Fruit fly (Drosophila melanogaster) whole organism, prepupa: ENCODE data around the gene CG13813.
A peak's percentile ranks its signal among the peaks of the same experiment; 100 is the strongest.

Experiments used
- CG10631 ChIP-seq: fragments of 200-800 bp; sonication (Bioruptor generic); optimal IDR thresholded peaks from 2 replicates; lab custom pipeline; 2016; ENCODE audit warnings: missing biosample characterization, missing genetic modification characterization
- CG10669 ChIP-seq: fragments of 200-800 bp; sonication (Bioruptor generic); optimal IDR thresholded peaks from 3 replicates; lab custom pipeline; 2018; ENCODE audit warnings: missing biosample characterization, mild to moderate bottlenecking, missing genetic modification characterization, moderate library complexity
- CG11762 ChIP-seq: fragments of 200-800 bp; sonication (Bioruptor generic); optimal IDR thresholded peaks from 3 replicates; lab custom pipeline; 2016; ENCODE audit warnings: missing biosample characterization, missing genetic modification characterization; ENCODE audit not compliant: insufficient read depth
- CG1621 ChIP-seq: fragments of 200-800 bp; sonication (Bioruptor generic); optimal IDR thresholded peaks from 3 replicates; lab custom pipeline; 2018; ENCODE audit warnings: missing biosample characterization, mild to moderate bottlenecking, missing genetic modification characterization
- CG3032 ChIP-seq: fragments of 200-800 bp; optimal IDR thresholded peaks from 2 replicates; lab custom pipeline; 2019; ENCODE audit warnings: missing biosample characterization, mild to moderate bottlenecking, missing genetic modification characterization, moderate library complexity
- CG31627 ChIP-seq: fragments of 200-800 bp; sonication (Bioruptor generic); optimal IDR thresholded peaks from 3 replicates; lab custom pipeline; 2016; ENCODE audit warnings: missing biosample characterization, missing genetic modification characterization
- CG32006 ChIP-seq: fragments of 200-800 bp; sonication (Bioruptor generic); optimal IDR thresholded peaks from 3 replicates; lab custom pipeline; 2017; ENCODE audit warnings: missing biosample characterization, mild to moderate bottlenecking, missing genetic modification characterization
- CG34406 ChIP-seq: fragments of 200-800 bp; sonication (Bioruptor generic); optimal IDR thresholded peaks from 3 replicates; lab custom pipeline; 2016; ENCODE audit warnings: missing biosample characterization, missing genetic modification characterization
- CG3919 ChIP-seq: fragments of 200-800 bp; sonication (Bioruptor generic); optimal IDR thresholded peaks from 3 replicates; lab custom pipeline; 2016; ENCODE audit warnings: missing biosample characterization, missing genetic modification characterization
- CG4318 ChIP-seq: fragments of 200-800 bp; sonication (Bioruptor generic); optimal IDR thresholded peaks from 3 replicates; lab custom pipeline; 2017; ENCODE audit warnings: missing biosample characterization, mild to moderate bottlenecking, missing genetic modification characterization
- CG6163 ChIP-seq: fragments of 200-800 bp; sonication (Bioruptor generic); IDR thresholded peaks from 3 replicates; pipeline ENCODE4 v1.3.6; 2022; ENCODE audit warnings: missing biosample characterization, missing genetic modification characterization
- CG6276 ChIP-seq: fragments of 200-800 bp; sonication (Bioruptor generic); optimal IDR thresholded peaks from 2 replicates; lab custom pipeline; 2017; ENCODE audit warnings: missing biosample characterization, mild to moderate bottlenecking, missing genetic modification characterization
- CG6792 ChIP-seq: fragments of 200-800 bp; sonication (Bioruptor generic); optimal IDR thresholded peaks from 3 replicates; lab custom pipeline; 2016; ENCODE audit warnings: missing biosample characterization, missing genetic modification characterization
- CG6808 ChIP-seq: fragments of 200-800 bp; sonication (Bioruptor generic); optimal IDR thresholded peaks from 3 replicates; lab custom pipeline; 2017; ENCODE audit warnings: missing biosample characterization, missing genetic modification characterization, mild to moderate bottlenecking, moderate library complexity, missing genetic modification reagents
- CG6854 ChIP-seq: fragments of 200-800 bp; sonication (Bioruptor generic); optimal IDR thresholded peaks from 2 replicates; lab custom pipeline; 2017; ENCODE audit warnings: missing biosample characterization, mild to moderate bottlenecking, missing genetic modification characterization
- CG8119 ChIP-seq: fragments of 200-800 bp; sonication (Bioruptor generic); IDR thresholded peaks from 3 replicates; pipeline ENCODE4 v1.3.6; 2022; ENCODE audit warnings: missing biosample characterization, missing genetic modification characterization
- CG8319 ChIP-seq: fragments of 200-800 bp; sonication (Bioruptor generic); optimal IDR thresholded peaks from 3 replicates; lab custom pipeline; 2016; ENCODE audit warnings: missing biosample characterization, missing genetic modification characterization
- CG8632 ChIP-seq: fragments of 200-800 bp; sonication (Bioruptor generic); optimal IDR thresholded peaks from 3 replicates; lab custom pipeline; 2016; ENCODE audit warnings: missing biosample characterization, missing genetic modification characterization
- Eip75B ChIP-seq: fragments of 200-800 bp; sonication (Bioruptor generic); optimal IDR thresholded peaks from 3 replicates; lab custom pipeline; 2016; ENCODE audit warnings: missing biosample characterization, missing genetic modification characterization
- Eip93F ChIP-seq: fragments of 200-800 bp; sonication (Bioruptor generic); optimal IDR thresholded peaks from 2 replicates; lab custom pipeline; 2016; ENCODE audit warnings: missing biosample characterization, mild to moderate bottlenecking, missing genetic modification characterization
- Ets21C ChIP-seq: fragments of 200-800 bp; sonication (Bioruptor generic); optimal IDR thresholded peaks from 3 replicates; lab custom pipeline; 2016; ENCODE audit warnings: missing biosample characterization, missing genetic modification characterization
- Ets96B ChIP-seq: fragments of 200-800 bp; optimal IDR thresholded peaks from 2 replicates; lab custom pipeline; 2019; ENCODE audit warnings: missing biosample characterization, mild to moderate bottlenecking, missing genetic modification characterization, moderate library complexity
- Gug ChIP-seq: fragments of 200-800 bp; sonication (Bioruptor generic); IDR thresholded peaks from 2 replicates; pipeline ENCODE4 v1.3.6; 2022; ENCODE audit warnings: missing biosample characterization, missing genetic modification characterization
- Hr38 ChIP-seq: sonication (Bioruptor generic); optimal IDR thresholded peaks from 2 replicates; lab custom pipeline; 2016; ENCODE audit warnings: missing biosample characterization, missing genetic modification characterization
- Hr39 ChIP-seq: fragments of 200-800 bp; sonication (Bioruptor generic); optimal IDR thresholded peaks from 2 replicates; lab custom pipeline; 2016; ENCODE audit warnings: missing biosample characterization, missing genetic modification characterization
- Hr4 ChIP-seq: fragments of 200-800 bp; sonication (Bioruptor generic); optimal IDR thresholded peaks from 3 replicates; lab custom pipeline; 2016; ENCODE audit warnings: missing biosample characterization, missing genetic modification characterization
- Lpt ChIP-seq: fragments of 200-800 bp; sonication (Bioruptor generic); optimal IDR thresholded peaks from 3 replicates; lab custom pipeline; 2016; ENCODE audit warnings: missing biosample characterization, missing genetic modification characterization
- Met ChIP-seq: fragments of 200-800 bp; sonication (Bioruptor generic); optimal IDR thresholded peaks from 3 replicates; lab custom pipeline; 2016; ENCODE audit warnings: missing biosample characterization, missing genetic modification characterization
- OdsH ChIP-seq: fragments of 200-800 bp; sonication (Bioruptor generic); optimal IDR thresholded peaks from 3 replicates; lab custom pipeline; 2016; ENCODE audit warnings: missing biosample characterization, missing genetic modification characterization
- Smox ChIP-seq: fragments of 200-800 bp; sonication (Bioruptor generic); optimal IDR thresholded peaks from 3 replicates; lab custom pipeline; 2016; ENCODE audit warnings: missing biosample characterization, missing genetic modification characterization
- Sox102F ChIP-seq: fragments of 200-800 bp; sonication (Bioruptor generic); optimal IDR thresholded peaks from 2 replicates; lab custom pipeline; 2016; ENCODE audit warnings: missing biosample characterization, mild to moderate bottlenecking, missing genetic modification characterization
- Sox14 ChIP-seq: fragments of 200-800 bp; sonication (Bioruptor generic); optimal IDR thresholded peaks from 3 replicates; lab custom pipeline; 2016; ENCODE audit warnings: missing biosample characterization, missing genetic modification characterization
- Sox15 ChIP-seq: fragments of 200-800 bp; sonication (Bioruptor generic); optimal IDR thresholded peaks from 3 replicates; lab custom pipeline; 2016; ENCODE audit warnings: missing biosample characterization, missing genetic modification characterization
- achi ChIP-seq: fragments of 200-800 bp; sonication (Bioruptor generic); optimal IDR thresholded peaks from 3 replicates; lab custom pipeline; 2016; ENCODE audit warnings: missing biosample characterization, missing genetic modification characterization
- acj6 ChIP-seq: fragments of 200-800 bp; sonication (Bioruptor generic); optimal IDR thresholded peaks from 3 replicates; lab custom pipeline; 2016; ENCODE audit warnings: missing biosample characterization, missing genetic modification characterization
- cyc ChIP-seq: fragments of 200-800 bp; sonication (Bioruptor generic); optimal IDR thresholded peaks from 3 replicates; lab custom pipeline; 2016; ENCODE audit warnings: missing biosample characterization, missing genetic modification characterization
- dac ChIP-seq: fragments of 200-800 bp; sonication (Bioruptor generic); optimal IDR thresholded peaks from 2 replicates; lab custom pipeline; 2017; ENCODE audit warnings: missing biosample characterization, mild to moderate bottlenecking, missing genetic modification characterization
- eg ChIP-seq: fragments of 200-800 bp; sonication (Bioruptor generic); IDR thresholded peaks from 3 replicates; pipeline ENCODE4 v1.3.6; 2022; ENCODE audit warnings: missing biosample characterization, missing genetic modification characterization
- esn ChIP-seq: fragments of 200-800 bp; sonication (Bioruptor generic); optimal IDR thresholded peaks from 2 replicates; lab custom pipeline; 2016; ENCODE audit warnings: missing biosample characterization, mild to moderate bottlenecking, missing genetic modification characterization, moderate library complexity
- fd59A ChIP-seq: fragments of 200-800 bp; sonication (Bioruptor generic); optimal IDR thresholded peaks from 2 replicates; lab custom pipeline; 2017; ENCODE audit warnings: missing biosample characterization, mild to moderate bottlenecking, missing genetic modification characterization, missing genetic modification reagents
- fkh ChIP-seq: fragments of 200-800 bp; sonication (Bioruptor generic); optimal IDR thresholded peaks from 3 replicates; lab custom pipeline; 2017; ENCODE audit warnings: missing biosample characterization, mild to moderate bottlenecking, missing genetic modification characterization, moderate library complexity
- net ChIP-seq: fragments of 200-800 bp; sonication (Bioruptor generic); optimal IDR thresholded peaks from 3 replicates; lab custom pipeline; 2016; ENCODE audit warnings: missing biosample characterization, missing genetic modification characterization
- pdm3 ChIP-seq: fragments of 200-800 bp; sonication (Bioruptor generic); optimal IDR thresholded peaks from 3 replicates; lab custom pipeline; 2016; ENCODE audit warnings: missing biosample characterization, missing genetic modification characterization
- salr ChIP-seq, 2 experiments: fragments of 200-800 bp; sonication (Bioruptor generic); optimal IDR thresholded peaks; 3 replicates each; lab custom pipeline; 2016 to 2018; ENCODE audit warnings: missing biosample characterization in 2 of 2, missing genetic modification characterization in 2 of 2, mild to moderate bottlenecking in 1 of 2
- spab ChIP-seq: fragments of 200-800 bp; sonication (Bioruptor generic); optimal IDR thresholded peaks from 2 replicates; lab custom pipeline; 2017; ENCODE audit warnings: missing biosample characterization, mild to moderate bottlenecking, missing genetic modification characterization, missing genetic modification reagents
- ss ChIP-seq, 2 experiments: fragments of 200-800 bp; sonication (Bioruptor generic); optimal IDR thresholded peaks; 2 replicates in 1 of 2; 3 replicates in 1 of 2; lab custom pipeline; 2017 to 2018; ENCODE audit warnings: mild to moderate bottlenecking in 2 of 2, missing biosample characterization in 2 of 2, missing genetic modification characterization in 2 of 2, moderate library complexity in 1 of 2
- svp ChIP-seq: fragments of 200-800 bp; sonication (Bioruptor generic); peaks from one replicate; lab custom pipeline; 2016; ENCODE audit warnings: missing biosample characterization, missing genetic modification characterization
- topi ChIP-seq: fragments of 200-800 bp; sonication (Bioruptor generic); optimal IDR thresholded peaks from 3 replicates; lab custom pipeline; 2016; ENCODE audit warnings: missing biosample characterization, missing genetic modification characterization

Gene CG13813

dm6 chr3L:20275235-20275634, 43.8 kb downstream of the CG13813 start, which contains the start of gene CG17122:
Gene CG17122 (minus strand): TSS chr3L:20275335.
- TF ChIP-seq CG4318 (GFP tag; lab: Kevin White, UChicago) (no peak), CG34406 (GFP tag; lab: Kevin White, UChicago) (no peak), Ets96B (no peak), Met (GFP tag; lab: Kevin White, UChicago) (no peak), svp (GFP tag; lab: Kevin White, UChicago) (no peak), Smox (no peak), CG8119 (GFP tag; lab: Robert Waterston, UW) (no peak)

- no peak for TF ChIP-seq fd59A (GFP tag; lab: Kevin White, UChicago)
- no peak for TF ChIP-seq Gug (GFP tag; lab: Robert Waterston, UW)
- no peak for TF ChIP-seq CG8632 (GFP tag; lab: Kevin White, UChicago)
- TF ChIP-seq esn (GFP tag; lab: Kevin White, UChicago), result no peak
- no peak for TF ChIP-seq Smox
- TF ChIP-seq, all 60 proteins: peak for 0
Observed at dm6 chr3L:20275886-20276285, 44.4 kb downstream of the CG13813 start.

- TF ChIP-seq Met (GFP tag; lab: Kevin White, UChicago), result no peak
- no peak for TF ChIP-seq CG8119 (GFP tag; lab: Robert Waterston, UW)
- peak; percentile 64 for TF ChIP-seq Hr4 (GFP tag; lab: Kevin White, UChicago)
- TF ChIP-seq Lpt (GFP tag; lab: Kevin White, UChicago), result no peak
- peak; percentile 14 for TF ChIP-seq acj6 (GFP tag; lab: Kevin White, UChicago)
- peak; percentile 48 for TF ChIP-seq CG6276
- TF ChIP-seq CG11762 (GFP tag; lab: Kevin White, UChicago), result no peak
- peak; percentile 13 for TF ChIP-seq spab (GFP tag; lab: Kevin White, UChicago)
- no peak for TF ChIP-seq CG31627 (GFP tag; lab: Kevin White, UChicago)
- peak; percentile 69 for TF ChIP-seq CG32006
- TF ChIP-seq CG1621 (tag; lab: Kevin White, UChicago), result no peak
- TF ChIP-seq CG34406 (GFP tag; lab: Kevin White, UChicago), result no peak
- TF ChIP-seq Eip93F (GFP tag; lab: Kevin White, UChicago), result no peak
- no peak for TF ChIP-seq CG6163 (GFP tag; lab: Robert Waterston, UW)
- TF ChIP-seq pdm3 (GFP tag; lab: Kevin White, UChicago), result peak; percentile 39
- no peak for TF ChIP-seq Ets21C (GFP tag; lab: Kevin White, UChicago)
- peak; percentile 16 for TF ChIP-seq Eip75B (GFP tag; lab: Kevin White, UChicago)
- TF ChIP-seq Sox14, result peak; percentile 21
- TF ChIP-seq CG10669 (GFP tag; lab: Kevin White, UChicago), result peak; percentile 20
- TF ChIP-seq Hr38 (GFP tag; lab: Kevin White, UChicago), result no peak
- TF ChIP-seq CG10631 (GFP tag; lab: Kevin White, UChicago), result peak; percentile 31
- TF ChIP-seq CG3919 (GFP tag; lab: Kevin White, UChicago), result no peak
- TF ChIP-seq CG8319, result no peak
- TF ChIP-seq Hr39 (GFP tag; lab: Kevin White, UChicago), result no peak
- TF ChIP-seq Sox15 (GFP tag; lab: Kevin White, UChicago), result no peak
- no peak for TF ChIP-seq CG6854 (GFP tag; lab: Kevin White, UChicago)
- TF ChIP-seq topi (GFP tag; lab: Kevin White, UChicago), result no peak
- TF ChIP-seq fkh, result no peak
- peak; percentile 25 for TF ChIP-seq achi
- TF ChIP-seq CG4318 (GFP tag; lab: Kevin White, UChicago), result peak; percentile 13
- peak; percentile 21 for TF ChIP-seq CG6808
- TF ChIP-seq eg (GFP tag; lab: Robert Waterston, UW), result peak; percentile 43; the same call in 1 of the 3 replicates
- TF ChIP-seq svp (GFP tag; lab: Kevin White, UChicago), result no peak
- no peak for TF ChIP-seq CG8632 (GFP tag; lab: Kevin White, UChicago)
- TF ChIP-seq CG3032 (tag; lab: Kevin White, UChicago), result no peak
- TF ChIP-seq cyc (GFP tag; lab: Kevin White, UChicago), result no peak
- TF ChIP-seq ss (GFP tag; optimal IDR thresholded peaks at IDR 0.05; lab: Kevin White, UChicago), result no peak
- peak; percentile 40 for TF ChIP-seq net (GFP tag; lab: Kevin White, UChicago)
- TF ChIP-seq salr (GFP tag; optimal IDR thresholded peaks at IDR 0.05; lab: Kevin White, UChicago), result no peak
- peak; percentile 38 for TF ChIP-seq OdsH (GFP tag; lab: Kevin White, UChicago)
- TF ChIP-seq dac (GFP tag; lab: Kevin White, UChicago), result peak; percentile 11
- no peak for TF ChIP-seq CG6792 (GFP tag; lab: Kevin White, UChicago)
- TF ChIP-seq Sox102F (GFP tag; lab: Kevin White, UChicago), result no peak
Observed at dm6 chr3L:20276615-20277014, 45.1 kb downstream of the CG13813 start.
